Worm (Caenorhabditis elegans) whole organism, mixed stage, embryonic: ENCODE data around the gene T11G6.2.

ENCODE experiments used
- elt-3 ChIP-seq: fragments of 150-350 bp; optimal IDR thresholded peaks from 2 replicates; lab custom pipeline; 2014; ENCODE audit warnings: missing biosample characterization, missing genetic modification characterization
- lsy-2 ChIP-seq: fragments of 150-350 bp; optimal IDR thresholded peaks from 2 replicates; lab custom pipeline; 2014; ENCODE audit warnings: missing biosample characterization, missing genetic modification characterization
- mep-1 ChIP-seq: fragments of 150-350 bp; optimal IDR thresholded peaks from 2 replicates; lab custom pipeline; 2017; ENCODE audit warnings: missing biosample characterization, missing genetic modification reagents, missing genetic modification characterization, inconsistent platforms
- mls-2 ChIP-seq: sonication (generic microtip); optimal IDR thresholded peaks from 2 replicates; lab custom pipeline; 2016; ENCODE audit warnings: mild to moderate bottlenecking, missing genetic modification characterization, moderate library complexity, missing compliant biosample characterization
- nhr-237 ChIP-seq: fragments of 150-350 bp; optimal IDR thresholded peaks from 2 replicates; lab custom pipeline; 2014; ENCODE audit warnings: missing biosample characterization, missing genetic modification characterization
- nhr-28 ChIP-seq: fragments of 150-350 bp; optimal IDR thresholded peaks from 2 replicates; lab custom pipeline; 2014; ENCODE audit warnings: missing biosample characterization, missing genetic modification characterization
- nhr-76 ChIP-seq: sonication (generic microtip); optimal IDR thresholded peaks from 2 replicates; lab custom pipeline; 2017; ENCODE audit warnings: missing biosample characterization, missing genetic modification characterization
- pha-4 ChIP-seq: fragments of 150-350 bp; optimal IDR thresholded peaks from 2 replicates; lab custom pipeline; 2018; ENCODE audit warnings: missing biosample characterization, missing genetic modification reagents, missing genetic modification characterization
- snpc-4 ChIP-seq: fragments of 150-350 bp; optimal IDR thresholded peaks from 2 replicates; lab custom pipeline; 2014; ENCODE audit warnings: missing biosample characterization, missing genetic modification characterization
- unc-120 ChIP-seq: sonication (generic microtip); optimal IDR thresholded peaks from 2 replicates; lab custom pipeline; 2017; ENCODE audit warnings: missing genetic modification characterization, missing compliant biosample characterization; ENCODE audit not compliant: poor library complexity, severe bottlenecking
- unc-62 ChIP-seq: fragments of 150-350 bp; optimal IDR thresholded peaks from 2 replicates; lab custom pipeline; 2014; ENCODE audit warnings: missing biosample characterization, missing genetic modification reagents, missing genetic modification characterization
- ztf-11 ChIP-seq: fragments of 150-350 bp; optimal IDR thresholded peaks from 2 replicates; lab custom pipeline; 2014; ENCODE audit warnings: missing biosample characterization, missing genetic modification characterization

DNA sequence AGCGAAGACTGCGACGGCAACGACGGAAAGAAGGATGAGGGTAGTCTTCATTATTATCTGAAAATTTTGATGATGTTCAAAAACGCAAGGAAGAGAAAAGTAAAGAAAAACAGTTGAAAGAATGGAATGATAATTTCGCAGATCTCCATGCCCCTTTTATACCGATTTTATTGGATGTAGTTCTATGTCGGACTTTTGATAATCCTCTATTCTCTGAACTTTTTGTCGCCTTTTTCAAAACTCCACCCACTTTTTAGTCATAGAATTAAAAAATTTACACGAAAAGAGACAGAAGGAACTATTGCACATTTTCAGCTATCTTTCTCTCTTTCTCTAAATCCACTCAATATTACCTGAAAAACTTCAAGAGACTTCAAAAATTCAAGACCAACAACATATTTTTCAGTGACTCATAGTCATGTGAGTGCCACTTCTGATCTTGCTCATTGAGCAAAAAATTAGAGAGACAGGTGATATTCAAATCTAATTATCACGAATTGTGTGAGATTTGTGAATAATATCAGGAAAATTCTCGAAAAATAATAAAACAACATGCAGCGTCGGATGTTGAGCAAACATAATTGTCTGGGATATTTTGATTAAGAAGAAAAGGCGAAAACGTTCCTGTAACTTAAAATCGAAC is 31.6 kb upstream of the T11G6.2 start, which contains the start of gene F13E9.15:
- no peak for TF ChIP-seq ztf-11 (tag; lab: Kevin White, UChicago)
- TF ChIP-seq snpc-4 (tag; lab: Kevin White, UChicago), result no peak
- TF ChIP-seq unc-62 (GFP tag; lab: Kevin White, UChicago), result no peak
- no peak for TF ChIP-seq lsy-2
- TF ChIP-seq elt-3 (tag; lab: Kevin White, UChicago), result no peak
- no peak for TF ChIP-seq unc-120 (tag; lab: Kevin White, UChicago)
- TF ChIP-seq pha-4, result no peak
- TF ChIP-seq mep-1 (tag; lab: Kevin White, UChicago), result no peak
- TF ChIP-seq nhr-76 (tag; lab: Kevin White, UChicago), result no peak
- no peak for TF ChIP-seq nhr-237 (tag; lab: Kevin White, UChicago)
- no peak for TF ChIP-seq mls-2 (tag; lab: Kevin White, UChicago)
- no peak for TF ChIP-seq nhr-28 (tag; lab: Kevin White, UChicago)
